Fruit fly (Drosophila melanogaster): ENCODE data around the gene Rac1.
A peak's percentile ranks its signal among the peaks of the same experiment; 100 is the strongest.

The Rac1 gene

DNA sequence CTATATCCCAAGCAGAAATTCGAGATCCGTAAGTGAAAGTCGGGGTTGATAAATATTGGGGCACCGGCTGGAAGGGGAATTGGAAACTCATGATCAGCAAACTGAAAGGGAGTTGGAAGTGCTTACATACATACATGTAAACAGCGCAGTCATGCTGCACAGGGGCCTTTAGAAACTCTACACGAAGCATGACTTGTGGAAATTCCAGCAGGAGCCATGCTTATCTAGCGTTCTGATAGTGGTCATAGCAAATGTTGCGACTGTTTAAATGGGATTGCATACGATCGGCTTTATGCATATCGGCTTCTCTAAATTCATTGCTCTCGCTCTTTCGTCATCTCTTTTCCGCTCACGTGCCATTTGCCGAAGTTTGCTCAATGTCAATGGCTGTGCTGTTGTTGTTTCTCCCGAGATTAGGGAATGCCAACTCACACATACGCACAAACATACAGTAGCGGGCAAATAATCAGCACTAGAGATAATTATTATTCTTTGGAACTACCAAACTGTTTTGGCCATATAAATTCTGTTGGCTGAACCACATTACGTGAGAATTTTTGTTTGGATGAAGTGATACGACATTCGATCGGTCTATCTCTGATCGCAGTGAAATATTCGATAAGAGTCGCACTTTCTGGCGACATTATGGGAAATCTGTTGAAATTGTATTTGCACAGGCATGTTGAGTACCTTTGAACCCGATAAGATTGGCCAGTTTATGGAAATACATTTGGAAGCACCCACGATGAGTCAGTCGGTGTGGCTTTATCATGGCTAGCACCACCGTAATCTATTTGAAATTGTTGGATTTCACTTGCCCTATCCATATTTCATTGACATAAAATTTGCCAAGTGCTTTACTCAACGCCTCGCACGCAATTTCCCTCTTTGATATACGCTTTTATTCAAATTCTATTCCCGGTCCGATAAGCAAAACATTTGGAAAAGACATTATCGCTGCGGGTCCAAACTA, 33.8 kb upstream of the Rac1 start (continued):
- TF ChIP-seq CG15011 (GFP tag; optimal IDR thresholded peaks at IDR 0.05) (no peak), CG10321 (GFP tag; IDR thresholded peaks at IDR 0.05) (peak; percentile 24; the same call in 1 of the 2 replicates), salm (tag; optimal IDR thresholded peaks at IDR 0.05) (no peak), ci (GFP tag; IDR thresholded peaks at IDR 0.05) (0 out of 3 replicates have a peak, but pooled peaks have one; percentile 37), Scr (GFP tag; IDR thresholded peaks at IDR 0.05; ENCODE audit: partially characterized antibody) (no peak), insv (GFP tag; optimal IDR thresholded peaks at IDR 0.05) (no peak), HLH3B (GFP tag; IDR thresholded peaks at IDR 0.05) (0 out of 2 replicates have a peak, but pooled peaks have one; percentile 5), CG16779 (GFP tag; IDR thresholded peaks at IDR 0.05) (no peak), fd3F (GFP tag; optimal IDR thresholded peaks at IDR 0.05) (no peak), CG42726 (GFP tag; IDR thresholded peaks at IDR 0.05; ENCODE audit: partially characterized antibody) (no peak), slbo (GFP tag; IDR thresholded peaks at IDR 0.05) (peak; percentile 35; the same call in 1 of the 2 replicates), CG4820 (GFP tag; optimal IDR thresholded peaks at IDR 0.05) (no peak), grau (tag; optimal IDR thresholded peaks at IDR 0.05) (peak; percentile 15), hbn (GFP tag; IDR thresholded peaks at IDR 0.05; ENCODE audit: partially characterized antibody) (no peak), CG3281 (GFP tag; optimal IDR thresholded peaks at IDR 0.05) (peak; percentile 9), C15 (GFP tag; IDR thresholded peaks at IDR 0.05) (no peak), exex (tag; optimal IDR thresholded peaks at IDR 0.05) (peak; percentile 96), CG17829 (tag; optimal IDR thresholded peaks at IDR 0.05) (no peak), NK7.1 (GFP tag; optimal IDR thresholded peaks at IDR 0.05) (no peak), CG18764 (GFP tag; optimal IDR thresholded peaks at IDR 0.05) (no peak), chinmo (GFP tag; IDR thresholded peaks at IDR 0.05; ENCODE audit: partially characterized antibody) (0 out of 4 replicates have a peak, but pooled peaks have one; percentile 29), CG18599 (GFP tag; optimal IDR thresholded peaks at IDR 0.05) (peak; percentile 50), CG7786 (GFP tag; optimal IDR thresholded peaks at IDR 0.05) (no peak), CG11695 (GFP tag; IDR thresholded peaks at IDR 0.05) (peak; percentile 47; the same call in 1 of the 3 replicates), lab (GFP tag; optimal IDR thresholded peaks at IDR 0.05) (peak; percentile 47), HHEX (GFP tag; optimal IDR thresholded peaks at IDR 0.05) (no peak), CG12769 (tag; optimal IDR thresholded peaks at IDR 0.05) (peak; percentile 52), CG15514 (GFP tag; optimal IDR thresholded peaks at IDR 0.05) (peak; percentile 89), CG12104 (GFP tag; optimal IDR thresholded peaks at IDR 0.05) (no peak), Atf6 (GFP tag; IDR thresholded peaks at IDR 0.05) (peak; percentile 26; the same call in 1 of the 2 replicates), Dek (tag; optimal IDR thresholded peaks at IDR 0.05) (no peak), usp (GFP tag; optimal IDR thresholded peaks at IDR 0.05) (no peak), otp (GFP tag; IDR thresholded peaks at IDR 0.05) (no peak), Rfx (GFP tag; IDR thresholded peaks at IDR 0.05) (peak; percentile 55), Hr78 (GFP tag; optimal IDR thresholded peaks at IDR 0.05) (peak in 1 of 2 experiments; percentile 17), CG10274 (GFP tag; optimal IDR thresholded peaks at IDR 0.05) (no peak), Abd-B (GFP tag; optimal IDR thresholded peaks at IDR 0.05) (no peak), pan (optimal IDR thresholded peaks at IDR 0.05) (no peak), pan (GFP tag; optimal IDR thresholded peaks at IDR 0.05 in 1 of 2, IDR thresholded peaks at IDR 0.05 in 1 of 2) (peak in 1 of 2 experiments; percentile 22), hkb (optimal IDR thresholded peaks at IDR 0.05) (no peak), hkb (GFP tag; IDR thresholded peaks at IDR 0.05) (peak; percentile 27; the same call in 1 of the 2 replicates), CG14441 (GFP tag; IDR thresholded peaks at IDR 0.05) (peak; percentile 13; the same call in 1 of the 2 replicates), BEAF-32 (GFP tag; optimal IDR thresholded peaks at IDR 0.05) (no peak), CG3995 (GFP tag; optimal IDR thresholded peaks at IDR 0.05) (peak; percentile 12), CG4424 (GFP tag; optimal IDR thresholded peaks at IDR 0.05) (no peak), CG14014 (GFP tag; IDR thresholded peaks at IDR 0.05) (no peak), Meics (GFP tag; optimal IDR thresholded peaks at IDR 0.05) (peak; percentile 38)

Data from whole organism, embryonic.